Worm (Caenorhabditis elegans) whole organism, late embryonic: Measurements from ENCODE around the gene srt-6.

Experiments used
- C08G9.2 ChIP-seq: sonication (generic microtip); optimal IDR thresholded peaks from 2 replicates; lab custom pipeline; 2016; ENCODE audit warnings: mild to moderate bottlenecking, missing genetic modification characterization, moderate library complexity, missing compliant biosample characterization
- T23F11.4 ChIP-seq: fragments of 200-800 bp; sonication (Bioruptor generic); optimal IDR thresholded peaks from 2 replicates; lab custom pipeline; 2018; ENCODE audit warnings: mild to moderate bottlenecking, missing genetic modification characterization, missing compliant biosample characterization
- Y22D7AL.16 ChIP-seq: sonication (generic microtip); optimal IDR thresholded peaks from 2 replicates; lab custom pipeline; 2016; ENCODE audit warnings: missing genetic modification characterization, missing compliant biosample characterization
- ama-1 ChIP-seq: fragments of 150-350 bp; optimal IDR thresholded peaks from 2 replicates; lab custom pipeline; 2014
- ceh-18 ChIP-seq: sonication (generic microtip); optimal IDR thresholded peaks from 2 replicates; lab custom pipeline; 2016; ENCODE audit warnings: missing genetic modification characterization, missing compliant biosample characterization
- ceh-2 ChIP-seq: sonication (generic microtip); optimal IDR thresholded peaks from 2 replicates; lab custom pipeline; 2016; ENCODE audit warnings: missing genotype, missing genetic modification characterization, missing compliant biosample characterization
- ceh-22 ChIP-seq: sonication (generic microtip); optimal IDR thresholded peaks from 2 replicates; lab custom pipeline; 2017; ENCODE audit warnings: missing biosample characterization, missing genetic modification characterization
- ceh-24 ChIP-seq: sonication (generic microtip); optimal IDR thresholded peaks from 2 replicates; lab custom pipeline; 2016; ENCODE audit warnings: mild to moderate bottlenecking, missing genetic modification characterization, missing compliant biosample characterization
- ceh-31 ChIP-seq: sonication (generic microtip); optimal IDR thresholded peaks from 2 replicates; lab custom pipeline; 2016; ENCODE audit warnings: missing genetic modification characterization, missing compliant biosample characterization
- ceh-48 ChIP-seq: sonication (generic microtip); optimal IDR thresholded peaks from 2 replicates; lab custom pipeline; 2016; ENCODE audit warnings: missing genetic modification characterization, inconsistent platforms, missing compliant biosample characterization
- ceh-9 ChIP-seq: sonication (generic microtip); optimal IDR thresholded peaks from 2 replicates; lab custom pipeline; 2016; ENCODE audit warnings: mild to moderate bottlenecking, missing genetic modification characterization, inconsistent platforms, missing compliant biosample characterization
- che-1 ChIP-seq: sonication (generic microtip); optimal IDR thresholded peaks from 2 replicates; lab custom pipeline; 2016; ENCODE audit warnings: mild to moderate bottlenecking, missing genetic modification characterization, missing compliant biosample characterization
- dmd-4 ChIP-seq: sonication (generic microtip); optimal IDR thresholded peaks from 2 replicates; lab custom pipeline; 2016; ENCODE audit warnings: borderline replicate concordance, missing genetic modification characterization, missing compliant biosample characterization
- elt-4 ChIP-seq: sonication (generic microtip); optimal IDR thresholded peaks from 2 replicates; lab custom pipeline; 2016; ENCODE audit warnings: missing genetic modification characterization, missing compliant biosample characterization
- ets-4 ChIP-seq: sonication (generic microtip); optimal IDR thresholded peaks from 2 replicates; lab custom pipeline; 2016; ENCODE audit warnings: missing genetic modification characterization, missing compliant biosample characterization
- eyg-1 ChIP-seq: sonication (generic microtip); optimal IDR thresholded peaks from 2 replicates; lab custom pipeline; 2016; ENCODE audit warnings: missing genotype, missing genetic modification characterization, missing compliant biosample characterization
- fax-1 ChIP-seq: sonication (generic microtip); optimal IDR thresholded peaks from 2 replicates; lab custom pipeline; 2016; ENCODE audit warnings: missing genotype, missing genetic modification characterization, missing compliant biosample characterization
- hlh-6 ChIP-seq: sonication (generic microtip); optimal IDR thresholded peaks from 2 replicates; lab custom pipeline; 2016; ENCODE audit warnings: missing genotype, missing genetic modification characterization, missing compliant biosample characterization
- madf-2 ChIP-seq: sonication (generic microtip); optimal IDR thresholded peaks from 2 replicates; lab custom pipeline; 2017; ENCODE audit warnings: missing genetic modification characterization, missing compliant biosample characterization
- mec-3 ChIP-seq: sonication (generic microtip); optimal IDR thresholded peaks from 2 replicates; lab custom pipeline; 2016; ENCODE audit warnings: borderline replicate concordance, missing genetic modification characterization, missing compliant biosample characterization
- nhr-11 ChIP-seq: fragments of 150-350 bp; optimal IDR thresholded peaks from 2 replicates; lab custom pipeline; 2014; ENCODE audit warnings: missing biosample characterization, missing genetic modification characterization
- npax-4 ChIP-seq: sonication (generic microtip); optimal IDR thresholded peaks from 2 replicates; lab custom pipeline; 2016; ENCODE audit warnings: missing genetic modification characterization, missing compliant biosample characterization
- pax-1 ChIP-seq: fragments of 150-350 bp; optimal IDR thresholded peaks from 2 replicates; lab custom pipeline; 2014; ENCODE audit warnings: missing biosample characterization, missing genetic modification characterization
- pha-2 ChIP-seq: sonication (generic microtip); optimal IDR thresholded peaks from 2 replicates; lab custom pipeline; 2017; ENCODE audit warnings: mild to moderate bottlenecking, missing genetic modification characterization, missing compliant biosample characterization
- pha-4 ChIP-seq: fragments of 150-350 bp; optimal IDR thresholded peaks from 2 replicates; lab custom pipeline; 2018; ENCODE audit warnings: missing biosample characterization, missing genetic modification reagents, missing genetic modification characterization
- ref-2 ChIP-seq: sonication (generic microtip); optimal IDR thresholded peaks from 2 replicates; lab custom pipeline; 2016; ENCODE audit warnings: missing genetic modification characterization, missing compliant biosample characterization
- rnt-1 ChIP-seq: sonication (generic microtip); optimal IDR thresholded peaks from 2 replicates; lab custom pipeline; 2016; ENCODE audit warnings: missing genetic modification characterization, missing compliant biosample characterization
- sdc-2 ChIP-seq: sonication (generic microtip); optimal IDR thresholded peaks from 2 replicates; lab custom pipeline; 2016; ENCODE audit warnings: missing genotype, missing genetic modification characterization, missing compliant biosample characterization
- sox-2 ChIP-seq: fragments of 200-800 bp; sonication (Bioruptor generic); IDR thresholded peaks from 2 replicates; pipeline ENCODE4 v1.3.6; 2022; ENCODE audit warnings: missing genetic modification reagents, missing genetic modification characterization, missing compliant biosample characterization
- syd-9 ChIP-seq: sonication (generic microtip); optimal IDR thresholded peaks from 2 replicates; lab custom pipeline; 2016; ENCODE audit warnings: mild to moderate bottlenecking, missing genetic modification characterization, moderate library complexity, missing compliant biosample characterization
- tbx-2 ChIP-seq: sonication (generic microtip); optimal IDR thresholded peaks from 2 replicates; lab custom pipeline; 2016; ENCODE audit warnings: missing genetic modification characterization, missing compliant biosample characterization
- unc-42 ChIP-seq: sonication (generic microtip); optimal IDR thresholded peaks from 2 replicates; lab custom pipeline; 2016; ENCODE audit warnings: missing genotype, missing genetic modification characterization, missing compliant biosample characterization
- unc-55 ChIP-seq: sonication (generic microtip); optimal IDR thresholded peaks from 2 replicates; lab custom pipeline; 2017; ENCODE audit warnings: missing biosample characterization, missing genetic modification reagents, missing genetic modification characterization
- ztf-16 ChIP-seq: sonication (generic microtip); optimal IDR thresholded peaks from 2 replicates; lab custom pipeline; 2017; ENCODE audit warnings: missing genetic modification characterization, missing compliant biosample characterization

srt-6 gene

DNA sequence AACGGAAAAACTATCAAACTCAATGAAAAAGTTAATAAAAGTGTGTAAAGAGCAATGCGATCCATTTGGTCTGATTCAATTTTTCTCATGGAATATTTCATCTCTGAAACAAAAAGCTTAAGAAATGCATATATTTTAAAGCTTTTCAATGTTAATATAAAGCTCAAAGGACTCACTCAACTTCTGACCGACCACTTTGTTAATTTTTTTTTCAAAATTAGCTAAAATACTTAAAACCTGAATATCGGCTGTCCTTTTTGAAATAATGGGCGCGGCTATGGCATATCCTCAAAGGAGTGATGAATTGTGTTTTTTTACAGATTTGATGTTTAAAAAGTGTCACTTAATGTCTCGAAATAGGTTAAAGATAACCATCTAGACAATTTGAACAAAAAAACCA is 18.8 kb downstream of the srt-6 start, which contains the start of gene C02H6.1:
C02H6.1 (minus strand) TSS at position 101 of the 400 bp plus-strand sequence.
- TF ChIP-seq ceh-24 (tag; lab: Kevin White, UChicago): no peak
- TF ChIP-seq syd-9 (tag; lab: Kevin White, UChicago): no peak
- no peak for TF ChIP-seq pha-2
- TF ChIP-seq C08G9.2 (tag; lab: Kevin White, UChicago): no peak
- TF ChIP-seq ceh-48 (tag; lab: Kevin White, UChicago): no peak
- no peak for TF ChIP-seq sdc-2
- no peak for TF ChIP-seq unc-42 (tag; lab: Kevin White, UChicago)
- no peak for TF ChIP-seq nhr-11
- no peak for TF ChIP-seq unc-55 (GFP tag; lab: Kevin White, UChicago)
- TF ChIP-seq ceh-2 (tag; lab: Kevin White, UChicago): no peak

DNA sequence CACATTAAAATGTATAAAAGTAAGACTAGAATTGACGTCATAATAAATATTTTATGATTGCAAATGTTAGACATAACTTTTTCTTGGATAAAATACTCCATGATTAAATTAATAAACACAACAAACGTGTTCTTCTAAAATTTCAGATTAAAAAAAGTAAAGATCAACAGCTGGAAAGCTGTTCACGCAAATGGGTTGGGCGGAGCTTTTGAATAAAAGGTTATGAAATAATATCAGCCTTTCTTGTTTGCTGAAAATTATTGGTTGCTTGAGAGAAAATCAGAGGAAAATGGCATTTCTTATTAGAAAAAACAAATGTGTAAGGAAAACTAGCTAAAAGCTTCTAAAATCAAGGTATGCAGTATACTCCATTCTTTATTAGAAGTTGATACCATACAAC is 20.9 kb downstream of the srt-6 start, which contains the start of gene C02H6.3:
C02H6.3 (minus strand) TSS at position 101 of the 400 bp plus-strand sequence.
- no peak for TF ChIP-seq ceh-22 (tag; lab: Kevin White, UChicago)
- no peak for TF ChIP-seq ceh-2 (tag; lab: Kevin White, UChicago)
- no peak for TF ChIP-seq unc-42 (tag; lab: Kevin White, UChicago)
- no peak for TF ChIP-seq Y22D7AL.16
- no peak for TF ChIP-seq ama-1 (lab: Kevin White, UChicago)
- no peak for TF ChIP-seq T23F11.4 (GFP tag; lab: Kevin White, UChicago)
- TF ChIP-seq pax-1 (tag; lab: Kevin White, UChicago): no peak
- no peak for TF ChIP-seq ztf-16 (tag; lab: Kevin White, UChicago)
- TF ChIP-seq eyg-1 (tag; lab: Kevin White, UChicago): no peak
- TF ChIP-seq ceh-31: no peak
- TF ChIP-seq madf-2 (tag; lab: Kevin White, UChicago): no peak
- no peak for TF ChIP-seq dmd-4 (tag; lab: Kevin White, UChicago)
- no peak for TF ChIP-seq rnt-1 (tag; lab: Kevin White, UChicago)
- TF ChIP-seq ceh-24 (tag; lab: Kevin White, UChicago): no peak

DNA sequence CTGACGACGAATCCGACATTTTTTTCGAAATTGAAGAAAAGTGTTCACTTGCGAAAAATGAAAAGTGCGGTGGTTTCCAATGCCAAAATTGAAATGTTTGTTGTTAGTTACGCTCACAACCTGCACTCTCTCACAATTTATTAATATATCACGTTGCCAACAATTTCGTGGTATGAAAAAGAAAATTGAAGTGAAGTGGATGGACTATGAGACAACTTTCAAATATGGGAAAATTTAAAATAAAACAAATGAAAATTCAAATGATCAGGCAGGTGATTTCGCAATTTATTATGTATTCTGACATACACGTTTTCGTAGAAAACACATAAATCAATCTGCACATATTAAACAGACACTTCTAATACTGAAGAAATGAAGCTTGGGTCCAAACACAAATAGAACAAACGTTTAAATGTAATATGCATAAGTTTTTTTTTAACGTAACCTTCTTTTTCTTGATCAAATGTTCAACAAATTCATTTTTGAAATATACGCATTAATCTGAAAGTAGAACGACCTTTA is 22.5 kb downstream of the srt-6 start, which contains the start of gene srp-6:
srp-6 (minus strand) TSS at position 51 of the 522 bp plus-strand sequence.
- TF ChIP-seq ceh-18 (tag; lab: Kevin White, UChicago) (no peak), pha-4 (tag; lab: Kevin White, UChicago) (no peak), rnt-1 (tag; lab: Kevin White, UChicago) (no peak), pha-2 (no peak), sox-2 (GFP tag; lab: Robert Waterston, UW) (no peak), tbx-2 (tag; lab: Kevin White, UChicago) (no peak), fax-1 (tag; lab: Kevin White, UChicago) (no peak), hlh-6 (no peak), ceh-9 (no peak), eyg-1 (tag; lab: Kevin White, UChicago) (no peak), ceh-2 (tag; lab: Kevin White, UChicago) (no peak)

DNA sequence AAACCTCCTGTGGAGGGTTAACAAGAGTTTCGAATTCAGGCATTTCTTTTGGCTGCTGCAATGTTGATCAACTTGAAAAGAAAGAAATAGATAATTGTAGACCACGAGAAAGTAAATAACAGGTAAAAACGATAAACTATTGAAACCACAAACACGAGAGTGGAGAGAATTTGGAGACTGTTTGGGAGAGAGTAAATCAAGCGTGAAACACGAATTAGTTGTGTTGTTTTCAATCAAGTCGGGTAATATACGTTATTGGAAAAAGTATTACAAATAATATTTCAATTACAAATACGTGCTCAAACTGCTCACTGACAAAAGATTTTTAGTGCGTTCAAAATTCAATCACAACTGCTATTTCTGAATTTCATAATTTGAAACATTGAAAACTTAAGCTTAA is 27.6 kb downstream of the srt-6 start, which contains the start of gene C03G6.17:
C03G6.17 (minus strand) TSS at position 101 of the 400 bp plus-strand sequence.
- TF ChIP-seq ets-4 (tag; lab: Kevin White, UChicago) (no peak), syd-9 (tag; lab: Kevin White, UChicago) (no peak), ztf-16 (tag; lab: Kevin White, UChicago) (no peak), hlh-6 (no peak), ceh-18 (tag; lab: Kevin White, UChicago) (no peak), che-1 (tag; lab: Kevin White, UChicago) (no peak), mec-3 (tag; lab: Kevin White, UChicago) (no peak), npax-4 (tag; lab: Kevin White, UChicago) (no peak), elt-4 (tag; lab: Kevin White, UChicago) (no peak), ref-2 (no peak), dmd-4 (tag; lab: Kevin White, UChicago) (no peak), ama-1 (lab: Kevin White, UChicago) (no peak), nhr-11 (no peak), ceh-31 (no peak)
